Worm (Caenorhabditis elegans): ENCODE data around the gene dop-3.

The dop-3 gene

ce11 chrX:6531896-6532295, 37.6 kb downstream of the dop-3 start:
- TF ChIP-seq him-1 (tag; optimal IDR thresholded peaks at IDR 0.05) = no peak

ce11 chrX:6530591-6530990, 38.9 kb downstream of the dop-3 start:
- TF ChIP-seq dao-5 (tag; optimal IDR thresholded peaks at IDR 0.05) = no peak
- no peak for TF ChIP-seq W03F9.2 (tag; optimal IDR thresholded peaks at IDR 0.05)
- no peak for TF ChIP-seq him-1 (tag; optimal IDR thresholded peaks at IDR 0.05)

- no peak for TF ChIP-seq W03F9.2 (tag; optimal IDR thresholded peaks at IDR 0.05)
- no peak for TF ChIP-seq him-1 (tag; optimal IDR thresholded peaks at IDR 0.05)
- TF ChIP-seq dao-5 (tag; optimal IDR thresholded peaks at IDR 0.05) = no peak
Measured at ce11 chrX:6530046-6530445, 39.5 kb downstream of the dop-3 start, which contains the start of gene ceh-60. TSS of gene ceh-60 (minus strand) at chrX:6530146.

- TF ChIP-seq dao-5 (tag; optimal IDR thresholded peaks at IDR 0.05) (peak; percentile 44), him-1 (tag; optimal IDR thresholded peaks at IDR 0.05) (no peak)
Measured at ce11 chrX:6522634-6523070, 46.9 kb downstream of the dop-3 start.

ce11 chrX:6520644-6521043, 48.9 kb downstream of the dop-3 start:
- TF ChIP-seq him-1 (tag; optimal IDR thresholded peaks at IDR 0.05) (no peak), dao-5 (tag; optimal IDR thresholded peaks at IDR 0.05) (no peak), W03F9.2 (tag; optimal IDR thresholded peaks at IDR 0.05) (no peak)

- no peak for TF ChIP-seq dao-5 (tag; optimal IDR thresholded peaks at IDR 0.05)
- no peak for TF ChIP-seq him-1 (tag; optimal IDR thresholded peaks at IDR 0.05)
- TF ChIP-seq W03F9.2 (tag; optimal IDR thresholded peaks at IDR 0.05) = no peak
Measured at ce11 chrX:6519946-6520345, 49.6 kb downstream of the dop-3 start.

- no peak for TF ChIP-seq W03F9.2 (tag; optimal IDR thresholded peaks at IDR 0.05)
- no peak for TF ChIP-seq him-1 (tag; optimal IDR thresholded peaks at IDR 0.05)
- no peak for TF ChIP-seq dao-5 (tag; optimal IDR thresholded peaks at IDR 0.05)
Measured at ce11 chrX:6519473-6519872, 50.1 kb downstream of the dop-3 start.

- TF ChIP-seq W03F9.2 (tag; optimal IDR thresholded peaks at IDR 0.05) (no peak), him-1 (tag; optimal IDR thresholded peaks at IDR 0.05) (no peak), dao-5 (tag; optimal IDR thresholded peaks at IDR 0.05) (no peak)
Measured at ce11 chrX:6518537-6518936, 51.0 kb downstream of the dop-3 start, which contains the start of gene ets-4. TSS of gene ets-4 (plus strand) at chrX:6518883.

ce11 chrX:6517025-6517770, 52.3 kb downstream of the dop-3 start:
- no peak for TF ChIP-seq W03F9.2 (tag; optimal IDR thresholded peaks at IDR 0.05)
- no peak for TF ChIP-seq him-1 (tag; optimal IDR thresholded peaks at IDR 0.05)
- no peak for TF ChIP-seq dao-5 (tag; optimal IDR thresholded peaks at IDR 0.05)

- TF ChIP-seq him-1 (tag; optimal IDR thresholded peaks at IDR 0.05) = no peak
- no peak for TF ChIP-seq W03F9.2 (tag; optimal IDR thresholded peaks at IDR 0.05)
- no peak for TF ChIP-seq dao-5 (tag; optimal IDR thresholded peaks at IDR 0.05)
Measured at ce11 chrX:6515267-6515666, 54.3 kb downstream of the dop-3 start.

ce11 chrX:6514466-6514865, 55.1 kb downstream of the dop-3 start:
- TF ChIP-seq W03F9.2 (tag; optimal IDR thresholded peaks at IDR 0.05) (no peak), him-1 (tag; optimal IDR thresholded peaks at IDR 0.05) (no peak), dao-5 (tag; optimal IDR thresholded peaks at IDR 0.05) (no peak)
